Worm (Caenorhabditis elegans): ENCODE measurements around the gene flcn-1.

DNA sequence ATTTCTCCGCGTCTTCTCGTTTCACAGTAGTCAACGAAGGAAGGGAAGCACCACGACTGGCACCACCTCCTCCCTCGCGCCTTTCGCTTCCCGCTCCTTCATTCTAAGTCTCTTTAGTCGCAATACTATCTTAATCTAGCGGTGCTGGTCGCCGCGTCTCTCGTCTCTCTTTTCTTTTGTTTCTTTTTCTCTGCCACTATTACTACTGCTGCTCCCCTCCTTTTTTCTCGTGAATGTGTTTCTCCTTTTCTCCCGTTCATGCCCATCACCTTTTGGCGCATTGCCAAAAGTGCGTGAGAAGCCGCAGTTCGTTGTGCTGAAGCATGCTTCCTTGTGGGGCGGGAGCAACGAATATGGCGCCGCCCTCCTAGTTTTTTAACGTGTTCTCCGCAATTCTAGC lies 2.1 kb upstream of the flcn-1 start:
- TF ChIP-seq unc-39 (tag; optimal IDR thresholded peaks at IDR 0.05) (no peak), fos-1 (tag; optimal IDR thresholded peaks at IDR 0.05) (peak; percentile 92), mab-5 (tag; optimal IDR thresholded peaks at IDR 0.05) (peak; percentile 20), aly-2 (tag; optimal IDR thresholded peaks at IDR 0.05) (no peak), ztf-11 (tag; optimal IDR thresholded peaks at IDR 0.05) (no peak), nhr-237 (tag; optimal IDR thresholded peaks at IDR 0.05) (no peak), lsy-2 (tag; optimal IDR thresholded peaks at IDR 0.05) (peak; percentile 45 to 77), unc-62 (GFP tag; optimal IDR thresholded peaks at IDR 0.05) (no peak), nhr-25 (tag; optimal IDR thresholded peaks at IDR 0.05) (peak; percentile 60), ceh-16 (tag; optimal IDR thresholded peaks at IDR 0.05) (no peak), ztf-4 (tag; optimal IDR thresholded peaks at IDR 0.05) (peak; percentile 61), zag-1 (tag; optimal IDR thresholded peaks at IDR 0.05) (peak; percentile 86), ZK546.5 (tag; optimal IDR thresholded peaks at IDR 0.05) (no peak)

All from whole organism, L2 larva.